Fruit fly (Drosophila melanogaster) whole organism: Measurements from ENCODE around the gene CG5888.

Experiments used
- CG8478 ChIP-seq: fragments of >200 bp; optimal IDR thresholded peaks from 2 replicates; lab custom pipeline; 2018; ENCODE audit warnings: inconsistent platforms
- Dll ChIP-seq: fragments of >200 bp; optimal IDR thresholded peaks from 2 replicates; lab custom pipeline; 2017
- EcR ChIP-seq, 2 experiments: fragments of >200 bp; optimal IDR thresholded peaks; 2 replicates each; lab custom pipeline; 2017; ENCODE audit warnings: missing biosample characterization in 2 of 2, missing genetic modification characterization in 2 of 2, missing genetic modification reagents in 2 of 2
- pan ChIP-seq: fragments of >200 bp; optimal IDR thresholded peaks from 2 replicates; lab custom pipeline; 2017
- usp ChIP-seq: fragments of >200 bp; optimal IDR thresholded peaks from 2 replicates; lab custom pipeline; 2017; ENCODE audit warnings: missing biosample characterization, missing genetic modification characterization, mixed read lengths

dm6 chr2L:16463657-16464056 is 15.4 kb upstream of the CG5888 start:
- TF ChIP-seq EcR (GFP tag; optimal IDR thresholded peaks at IDR 0.05; lab: Kevin White, UChicago), result no peak
- TF ChIP-seq CG8478, result no peak
- no peak for TF ChIP-seq pan
- no peak for TF ChIP-seq Dll
- TF ChIP-seq usp, result no peak
